Worm (Caenorhabditis elegans): ENCODE results near the gene C07E3.8.

- TF ChIP-seq T22C8.4 (GFP tag; IDR thresholded peaks at IDR 0.05), result no peak
- no peak for TF ChIP-seq flt-1 (GFP tag; IDR thresholded peaks at IDR 0.05)
- no peak for TF ChIP-seq ztf-29 (GFP tag; IDR thresholded peaks at IDR 0.05)
- no peak for TF ChIP-seq cog-1 (tag; optimal IDR thresholded peaks at IDR 0.05)
- TF ChIP-seq ref-1 (GFP tag; conservative IDR thresholded peaks at IDR 0.05), result no peak
- TF ChIP-seq med-1 (GFP tag; optimal IDR thresholded peaks at IDR 0.05; ENCODE audit: insufficient read depth), result no peak
- TF ChIP-seq tab-1 (GFP tag; IDR thresholded peaks at IDR 0.05), result no peak
- no peak for TF ChIP-seq ztf-23 (GFP tag; IDR thresholded peaks at IDR 0.05)
- TF ChIP-seq klf-2 (GFP tag; conservative IDR thresholded peaks at IDR 0.05), result no peak
Observed at ce11 chrII:10374776-10375175, 22.7 kb downstream of the C07E3.8 start.

Data from whole organism, midembryonic.